Fruit fly (Drosophila melanogaster) whole organism, adult: Measurements from ENCODE around the gene PDZ-GEF.

Experiments
- CG11617 ChIP-seq: fragments of 200-800 bp; sonication (Bioruptor generic); optimal IDR thresholded peaks from 2 replicates; lab custom pipeline; 2017; ENCODE audit warnings: mild to moderate bottlenecking, missing biosample characterization, missing genetic modification reagents, missing genetic modification characterization
- CG12768 ChIP-seq: fragments of 200-800 bp; sonication (Bioruptor generic); optimal IDR thresholded peaks from 2 replicates; lab custom pipeline; 2017; ENCODE audit warnings: missing biosample characterization, missing genetic modification characterization, mild to moderate bottlenecking, moderate library complexity, missing genetic modification reagents
- CG14711 ChIP-seq: fragments of 200-800 bp; sonication (Bioruptor generic); optimal IDR thresholded peaks from 2 replicates; lab custom pipeline; 2018; ENCODE audit warnings: missing biosample characterization, mild to moderate bottlenecking, missing genetic modification characterization, moderate library complexity
- CG1620 ChIP-seq: fragments of 200-800 bp; sonication (Bioruptor generic); optimal IDR thresholded peaks from 2 replicates; lab custom pipeline; 2016; ENCODE audit warnings: missing biosample characterization, missing genetic modification characterization
- CG33017 ChIP-seq: fragments of 200-800 bp; sonication (Bioruptor generic); optimal IDR thresholded peaks from 2 replicates; lab custom pipeline; 2018; ENCODE audit warnings: missing biosample characterization, mild to moderate bottlenecking, missing genetic modification characterization, moderate library complexity
- CG5204 ChIP-seq: fragments of 200-800 bp; sonication (Bioruptor generic); optimal IDR thresholded peaks from 2 replicates; lab custom pipeline; 2016; ENCODE audit warnings: missing biosample characterization, missing genetic modification characterization
- CG7045 ChIP-seq: fragments of 200-800 bp; sonication (Bioruptor generic); optimal IDR thresholded peaks from 2 replicates; lab custom pipeline; 2017; ENCODE audit warnings: missing biosample characterization, mild to moderate bottlenecking, missing genetic modification characterization
- CG7101 ChIP-seq: fragments of 200-800 bp; sonication (Bioruptor generic); optimal IDR thresholded peaks from 2 replicates; lab custom pipeline; 2018; ENCODE audit warnings: missing biosample characterization, mild to moderate bottlenecking, missing genetic modification characterization, moderate library complexity
- Clk ChIP-seq: fragments of 200-800 bp; sonication (Bioruptor generic); optimal IDR thresholded peaks from 2 replicates; lab custom pipeline; 2017; ENCODE audit warnings: missing biosample characterization, missing genetic modification characterization
- Crg-1 ChIP-seq: fragments of 200-800 bp; sonication (Bioruptor generic); optimal IDR thresholded peaks from 2 replicates; lab custom pipeline; 2016; ENCODE audit warnings: missing biosample characterization, missing genetic modification characterization
- Hr96 ChIP-seq: fragments of 200-800 bp; sonication (Bioruptor generic); optimal IDR thresholded peaks from 2 replicates; lab custom pipeline; 2016; ENCODE audit warnings: missing biosample characterization, missing genetic modification characterization
- Mnt ChIP-seq: fragments of 200-800 bp; sonication (Bioruptor generic); optimal IDR thresholded peaks from 2 replicates; lab custom pipeline; 2016; ENCODE audit warnings: missing biosample characterization, mild to moderate bottlenecking, missing genetic modification characterization
- bab1 ChIP-seq: fragments of 200-800 bp; sonication (Bioruptor generic); optimal IDR thresholded peaks from 3 replicates; lab custom pipeline; 2019; ENCODE audit warnings: missing biosample characterization, mild to moderate bottlenecking, missing genetic modification characterization, moderate library complexity
- cic ChIP-seq: fragments of 200-800 bp; sonication (Bioruptor generic); optimal IDR thresholded peaks from 2 replicates; lab custom pipeline; 2017; ENCODE audit warnings: missing biosample characterization, mild to moderate bottlenecking, missing genetic modification characterization, moderate library complexity
- cnc ChIP-seq, 2 experiments: fragments of >200 bp; optimal IDR thresholded peaks; 2 replicates each; lab custom pipeline; 2017
- kay ChIP-seq: fragments of 200-800 bp; sonication (Bioruptor generic); peaks from one replicate; lab custom pipeline; 2016; ENCODE audit warnings: missing biosample characterization, missing genetic modification characterization, borderline replicate concordance
- ovo ChIP-seq: fragments of 200-800 bp; sonication (Bioruptor generic); optimal IDR thresholded peaks from 2 replicates; lab custom pipeline; 2016; ENCODE audit warnings: missing biosample characterization, missing genetic modification characterization
- pad ChIP-seq: fragments of 200-800 bp; sonication (Bioruptor generic); optimal IDR thresholded peaks from 3 replicates; lab custom pipeline; 2017; ENCODE audit warnings: missing biosample characterization, missing genetic modification characterization, mild to moderate bottlenecking, moderate library complexity, missing genetic modification reagents
- tj ChIP-seq: fragments of 200-800 bp; sonication (Bioruptor generic); optimal IDR thresholded peaks from 3 replicates; lab custom pipeline; 2017; ENCODE audit warnings: missing biosample characterization, mild to moderate bottlenecking, missing genetic modification characterization, moderate library complexity
- toe ChIP-seq: fragments of 200-800 bp; sonication (Bioruptor generic); optimal IDR thresholded peaks from 2 replicates; lab custom pipeline; 2016; ENCODE audit warnings: missing biosample characterization, missing genetic modification characterization

PDZ-GEF gene

DNA sequence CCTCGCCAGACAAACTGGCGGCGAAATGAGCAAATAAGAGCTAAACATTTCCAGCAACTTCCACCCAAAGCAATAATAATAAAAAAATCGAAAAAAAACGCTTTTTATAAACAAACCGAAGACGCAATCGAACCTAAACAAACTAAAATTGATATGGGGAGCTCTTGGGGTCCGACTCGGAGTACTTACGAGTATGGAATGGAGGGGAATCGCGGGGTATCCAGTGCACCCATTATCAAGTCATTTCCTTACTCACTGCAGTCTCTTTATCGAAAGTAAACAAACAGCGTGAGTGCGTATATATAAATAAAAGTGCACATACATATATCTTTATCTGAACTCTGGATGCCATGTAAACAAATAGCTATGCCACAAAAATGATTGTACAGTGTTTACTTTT, 32.0 kb upstream of the PDZ-GEF start:
- no peak for TF ChIP-seq CG1620
- no peak for TF ChIP-seq CG7045
- TF ChIP-seq CG33017 (tag; lab: Kevin White, UChicago): no peak
- no peak for TF ChIP-seq Crg-1 (GFP tag; lab: Kevin White, UChicago)
- no peak for TF ChIP-seq pad
- TF ChIP-seq Clk: no peak
- TF ChIP-seq Mnt (GFP tag; lab: Kevin White, UChicago): no peak
- TF ChIP-seq CG5204 (GFP tag; lab: Kevin White, UChicago): no peak
- peak; percentile 95 for TF ChIP-seq kay (GFP tag; lab: Kevin White, UChicago)
- peak; percentile 24 for TF ChIP-seq Hr96
- TF ChIP-seq tj: no peak
- TF ChIP-seq cic: peak; percentile 71
- peak; percentile 19 for TF ChIP-seq CG12768
- no peak for TF ChIP-seq CG14711 (tag; lab: Kevin White, UChicago)
- TF ChIP-seq CG11617: no peak

DNA sequence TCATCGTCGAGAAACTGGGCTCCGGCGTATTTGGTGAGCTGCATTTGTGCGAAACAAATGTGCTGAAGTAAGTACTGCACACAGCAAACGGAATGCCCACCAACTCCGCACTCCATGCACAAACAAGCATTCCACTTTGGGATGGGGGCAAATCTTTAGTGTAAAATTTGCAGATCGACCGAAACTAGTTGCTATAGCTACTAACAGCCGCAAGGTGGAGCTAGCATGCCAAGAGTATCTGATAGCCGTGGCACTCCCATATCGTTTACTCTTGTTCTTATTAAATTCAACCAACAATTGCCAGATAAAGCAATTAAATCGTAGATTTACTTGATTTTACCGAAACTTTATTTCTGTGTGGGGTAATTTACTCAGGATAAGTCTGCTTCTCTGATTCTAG, 22.0 kb upstream of the PDZ-GEF start:
- TF ChIP-seq ovo (no peak), CG33017 (tag; lab: Kevin White, UChicago) (no peak), bab1 (no peak), CG5204 (GFP tag; lab: Kevin White, UChicago) (no peak), CG7101 (tag; lab: Kevin White, UChicago) (no peak), CG7045 (no peak), CG1620 (no peak), Mnt (GFP tag; lab: Kevin White, UChicago) (no peak), CG11617 (no peak), Clk (no peak), cic (no peak), cnc (optimal IDR thresholded peaks at IDR 0.05; lab: Kevin White, UChicago) (no peak)

DNA sequence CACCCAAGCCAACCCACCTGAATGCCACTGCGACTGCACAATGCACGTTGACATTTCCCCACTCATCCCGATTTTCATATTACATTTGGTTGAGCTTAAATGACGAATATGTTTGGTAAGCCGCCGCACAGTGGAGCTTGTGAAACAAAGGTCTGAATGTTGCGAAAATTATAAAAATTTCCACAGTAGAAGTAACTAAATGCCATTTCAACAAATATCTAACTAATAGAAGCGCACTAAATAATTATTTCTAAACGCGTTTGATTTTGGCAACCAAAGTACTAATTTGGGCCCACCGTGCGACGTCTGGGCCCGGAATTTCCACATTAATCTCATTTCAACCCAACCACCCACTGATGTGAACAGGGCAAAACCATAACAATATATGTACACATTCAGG, 16.7 kb upstream of the PDZ-GEF start:
- peak; percentile 17 for TF ChIP-seq CG5204 (GFP tag; lab: Kevin White, UChicago)
- no peak for TF ChIP-seq CG12768
- TF ChIP-seq CG14711 (tag; lab: Kevin White, UChicago): no peak

DNA sequence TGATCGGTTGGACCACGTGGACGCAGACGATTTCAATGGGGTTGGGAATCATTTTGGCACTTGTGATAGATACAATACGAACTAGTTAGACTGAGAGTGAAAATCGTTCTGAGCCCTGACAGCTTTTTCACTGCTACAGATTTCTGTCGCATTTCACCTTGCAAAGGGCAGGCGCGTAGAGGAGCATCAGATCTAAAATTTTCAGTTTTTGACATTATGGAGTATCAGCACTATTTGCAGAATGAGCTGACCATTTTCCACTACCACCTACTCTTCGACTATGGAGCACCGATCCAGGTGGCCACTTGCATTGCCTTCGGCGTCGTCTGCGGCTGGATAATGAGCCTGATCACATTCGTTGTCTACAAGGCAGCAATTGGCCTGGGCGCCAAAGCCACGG, 14.9 kb upstream of the PDZ-GEF start, which contains the start of the genes CG43922 and CG13984:
Gene CG43922, minus strand, starts transcription at position 101 of the 400 bp plus-strand sequence.
Gene CG13984, plus strand, starts transcription at position 169 of the 400 bp plus-strand sequence.
- TF ChIP-seq CG7045 (no peak), tj (no peak), Hr96 (no peak), Crg-1 (GFP tag; lab: Kevin White, UChicago) (no peak), CG33017 (tag; lab: Kevin White, UChicago) (no peak), toe (GFP tag; lab: Kevin White, UChicago) (no peak), CG1620 (no peak), bab1 (no peak), CG7101 (tag; lab: Kevin White, UChicago) (no peak), pad (no peak), Mnt (GFP tag; lab: Kevin White, UChicago) (no peak), Clk (no peak), cic (no peak), CG14711 (tag; lab: Kevin White, UChicago) (no peak)

DNA sequence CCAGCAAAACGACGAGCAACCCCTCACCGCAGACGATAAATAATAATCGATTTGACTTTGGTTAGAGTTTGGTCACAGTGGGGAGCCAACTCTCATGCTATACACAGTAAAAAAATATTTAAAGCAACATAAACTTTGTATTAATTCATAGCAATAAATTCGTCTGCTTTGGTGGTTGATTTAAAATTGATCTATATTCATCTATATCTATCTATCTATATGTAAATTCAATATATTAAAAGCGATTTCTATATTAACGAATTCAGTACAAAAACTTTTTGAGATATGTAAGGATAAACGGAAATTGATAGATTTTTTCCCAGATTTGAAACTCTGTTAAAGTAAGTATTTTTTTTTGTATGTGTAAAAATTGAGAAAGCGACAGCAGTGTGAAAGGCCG, 13.7 kb upstream of the PDZ-GEF start:
- TF ChIP-seq Crg-1 (GFP tag; lab: Kevin White, UChicago): no peak
- TF ChIP-seq Mnt (GFP tag; lab: Kevin White, UChicago): no peak
- no peak for TF ChIP-seq tj
- no peak for TF ChIP-seq cic
- TF ChIP-seq CG1620: no peak
- no peak for TF ChIP-seq CG7045
- TF ChIP-seq CG11617: no peak
- no peak for TF ChIP-seq cnc (optimal IDR thresholded peaks at IDR 0.05; lab: Kevin White, UChicago)
- no peak for TF ChIP-seq CG14711 (tag; lab: Kevin White, UChicago)
- no peak for TF ChIP-seq CG5204 (GFP tag; lab: Kevin White, UChicago)
- no peak for TF ChIP-seq toe (GFP tag; lab: Kevin White, UChicago)

DNA sequence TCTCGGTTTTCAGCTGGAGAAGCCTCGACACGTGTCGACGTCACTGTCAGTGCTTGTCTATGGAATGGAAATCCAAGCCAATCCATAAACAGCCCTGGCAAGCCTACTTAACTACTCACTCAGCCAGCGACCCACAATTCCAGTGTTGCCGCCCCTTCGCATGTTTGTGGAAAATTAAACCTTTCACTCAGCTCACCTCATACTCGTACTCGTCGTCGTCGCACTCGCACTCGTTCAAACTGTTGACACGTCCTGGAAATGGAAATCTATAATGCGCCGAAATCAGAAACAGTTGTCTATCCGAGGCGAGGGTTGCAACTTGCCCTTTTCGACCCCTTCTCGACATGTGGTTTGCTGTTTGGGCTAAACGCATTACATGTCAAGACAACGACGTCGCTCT, 4.5 kb upstream of the PDZ-GEF start:
- TF ChIP-seq CG7045 (no peak), CG1620 (no peak)

DNA sequence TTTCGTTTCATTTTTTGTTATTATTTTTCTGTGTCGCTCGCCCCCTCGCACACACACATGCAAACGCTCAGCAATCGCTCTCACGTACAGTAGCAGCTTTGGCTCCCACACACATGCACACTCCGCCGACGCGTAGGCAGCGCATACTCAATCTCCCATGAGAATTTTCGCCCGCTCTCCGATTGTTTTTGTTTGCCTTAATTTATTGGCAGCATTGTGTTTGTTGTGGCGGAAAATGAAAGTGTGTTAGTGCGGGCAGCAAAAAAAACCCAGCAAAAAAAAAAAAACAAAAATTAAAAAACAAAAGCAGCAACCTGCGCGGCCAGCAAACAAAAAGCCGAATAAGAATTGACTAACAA, 798 bp downstream of the PDZ-GEF start:
- TF ChIP-seq CG7101 (tag; lab: Kevin White, UChicago): peak; percentile 46
- no peak for TF ChIP-seq cnc (optimal IDR thresholded peaks at IDR 0.05; lab: Kevin White, UChicago)
- peak; percentile 87 for TF ChIP-seq CG33017 (tag; lab: Kevin White, UChicago)
- TF ChIP-seq CG7045: peak; percentile 86
- peak; percentile 62 for TF ChIP-seq Mnt (GFP tag; lab: Kevin White, UChicago)
- peak; percentile 63 for TF ChIP-seq pad
- peak; percentile 58 for TF ChIP-seq Hr96
- TF ChIP-seq Clk: peak; percentile 81
- TF ChIP-seq kay (GFP tag; lab: Kevin White, UChicago): peak; percentile 99
- TF ChIP-seq tj: peak; percentile 65
- TF ChIP-seq CG11617: peak; percentile 84
- TF ChIP-seq Crg-1 (GFP tag; lab: Kevin White, UChicago): peak; percentile 28
- no peak for TF ChIP-seq CG14711 (tag; lab: Kevin White, UChicago)
- TF ChIP-seq ovo: no peak
- TF ChIP-seq bab1: peak; percentile 37
- TF ChIP-seq cic: peak; percentile 93
- peak; percentile 95 for TF ChIP-seq CG12768
- peak; percentile 70 for TF ChIP-seq toe (GFP tag; lab: Kevin White, UChicago)
- TF ChIP-seq CG5204 (GFP tag; lab: Kevin White, UChicago): peak; percentile 64
- TF ChIP-seq CG1620: no peak
